Worm (Caenorhabditis elegans) whole organism, L1 larva: ENCODE measurements around the gene alfa-1.

Source experiments
- F16B12.6 ChIP-seq: fragments of 150-350 bp; optimal IDR thresholded peaks from 2 replicates; lab custom pipeline; 2014; ENCODE audit warnings: missing biosample characterization, missing genetic modification characterization
- alr-1 ChIP-seq: fragments of 200-800 bp; sonication (Bioruptor generic); optimal IDR thresholded peaks from 2 replicates; lab custom pipeline; 2018; ENCODE audit warnings: borderline replicate concordance, mild to moderate bottlenecking, missing genetic modification characterization, missing compliant biosample characterization
- aly-2 ChIP-seq: fragments of 150-350 bp; optimal IDR thresholded peaks from 2 replicates; lab custom pipeline; 2014; ENCODE audit warnings: missing biosample characterization, missing genetic modification characterization
- blmp-1 ChIP-seq: fragments of 150-350 bp; optimal IDR thresholded peaks from 2 replicates; lab custom pipeline; 2014; ENCODE audit warnings: missing biosample characterization, missing genetic modification characterization
- ceh-8 ChIP-seq: fragments of 200-800 bp; sonication (Bioruptor generic); optimal IDR thresholded peaks from 2 replicates; lab custom pipeline; 2018; ENCODE audit warnings: mild to moderate bottlenecking, missing genetic modification characterization, moderate library complexity, missing compliant biosample characterization
- ceh-82 ChIP-seq, 3 experiments: fragments of 150-350 bp in 1 of 3; sonication (generic microtip) in 2 of 3; optimal IDR thresholded peaks; 2 replicates each; lab custom pipeline; 2014 to 2017; ENCODE audit warnings: missing biosample characterization in 3 of 3, missing genetic modification characterization in 3 of 3
- ceh-88 ChIP-seq: fragments of 200-800 bp; sonication (Bioruptor generic); IDR thresholded peaks from 2 replicates; pipeline ENCODE4 v1.3.6; 2022; ENCODE audit warnings: missing genetic modification characterization, missing compliant biosample characterization
- dpl-1 ChIP-seq, 3 experiments: fragments of 150-350 bp in 2 of 3; sonication (generic microtip) in 1 of 3; optimal IDR thresholded peaks; 2 replicates each; lab custom pipeline; 2014 to 2017; ENCODE audit warnings: missing biosample characterization in 3 of 3, missing genetic modification characterization in 3 of 3, missing genetic modification reagents in 3 of 3
- dsc-1 ChIP-seq: sonication (generic microtip); optimal IDR thresholded peaks from 2 replicates; lab custom pipeline; 2016; ENCODE audit warnings: mild to moderate bottlenecking, missing genetic modification characterization, missing compliant biosample characterization
- efl-1 ChIP-seq, 4 experiments: fragments of 150-350 bp; optimal IDR thresholded peaks in 3 of 4; peaks in 1 of 4; 1 replicate in 1 of 4; 2 replicates in 3 of 4; lab custom pipeline; 2014; ENCODE audit warnings: missing biosample characterization in 2 of 4, missing genetic modification characterization in 2 of 4, missing genetic modification reagents in 2 of 4
- efl-3 ChIP-seq: fragments of 200-800 bp; sonication (Bioruptor generic); optimal IDR thresholded peaks from 2 replicates; lab custom pipeline; 2018; ENCODE audit warnings: mild to moderate bottlenecking, missing genetic modification characterization, missing compliant biosample characterization
- egl-13 ChIP-seq: sonication (generic microtip); optimal IDR thresholded peaks from 2 replicates; lab custom pipeline; 2016; ENCODE audit warnings: missing genotype, missing genetic modification reagents, missing genetic modification characterization, missing compliant biosample characterization
- ets-5 ChIP-seq: fragments of 200-800 bp; sonication (Bioruptor generic); IDR thresholded peaks from 2 replicates; pipeline ENCODE4 v1.3.6; 2022; ENCODE audit warnings: missing genetic modification characterization, missing compliant biosample characterization
- fkh-4 ChIP-seq: sonication (generic microtip); optimal IDR thresholded peaks from 2 replicates; lab custom pipeline; 2016; ENCODE audit warnings: missing compliant biosample characterization, missing genetic modification characterization, borderline replicate concordance
- fkh-8 ChIP-seq: sonication (generic microtip); optimal IDR thresholded peaks from 2 replicates; lab custom pipeline; 2016; ENCODE audit warnings: mild to moderate bottlenecking, missing genetic modification characterization, missing compliant biosample characterization
- fos-1 ChIP-seq: fragments of 150-350 bp; optimal IDR thresholded peaks from 2 replicates; lab custom pipeline; 2014; ENCODE audit warnings: missing biosample characterization, missing genetic modification characterization
- grh-1 ChIP-seq: fragments of 200-800 bp; sonication (Bioruptor generic); IDR thresholded peaks from 2 replicates; pipeline ENCODE4 v1.3.6; 2022; ENCODE audit warnings: missing genetic modification reagents, missing genetic modification characterization, missing compliant biosample characterization
- hlh-4 ChIP-seq: sonication (generic microtip); optimal IDR thresholded peaks from 2 replicates; lab custom pipeline; 2016; ENCODE audit warnings: mild to moderate bottlenecking, missing genetic modification characterization, missing compliant biosample characterization
- hpl-2 ChIP-seq: fragments of 150-350 bp; optimal IDR thresholded peaks from 2 replicates; lab custom pipeline; 2014; ENCODE audit warnings: missing biosample characterization, missing genetic modification reagents, missing genetic modification characterization
- irx-1 ChIP-seq: sonication (generic microtip); optimal IDR thresholded peaks from 2 replicates; lab custom pipeline; 2016; ENCODE audit warnings: missing genetic modification characterization, missing compliant biosample characterization
- isw-1 ChIP-seq: fragments of 200-800 bp; sonication (Bioruptor generic); IDR thresholded peaks from 2 replicates; pipeline ENCODE4 v1.3.6; 2022; ENCODE audit warnings: missing genetic modification characterization, missing compliant biosample characterization
- jun-1 ChIP-seq: fragments of 150-350 bp; optimal IDR thresholded peaks from 2 replicates; lab custom pipeline; 2014; ENCODE audit warnings: missing biosample characterization, missing genetic modification reagents, missing genetic modification characterization
- lin-13 ChIP-seq: fragments of 150-350 bp; optimal IDR thresholded peaks from 2 replicates; lab custom pipeline; 2014; ENCODE audit warnings: missing biosample characterization, missing genetic modification reagents, missing genetic modification characterization
- lin-15B ChIP-seq: fragments of 150-350 bp; sonication (generic microtip); optimal IDR thresholded peaks from 3 replicates; lab custom pipeline; 2014; ENCODE audit warnings: missing biosample characterization, missing genetic modification characterization
- lin-35 ChIP-seq, 2 experiments: fragments of 150-350 bp; optimal IDR thresholded peaks; 2 replicates each; lab custom pipeline; 2014; ENCODE audit warnings: missing biosample characterization in 2 of 2, missing genetic modification characterization in 2 of 2, missing genetic modification reagents in 2 of 2
- lin-39 ChIP-seq: fragments of 150-350 bp; optimal IDR thresholded peaks from 2 replicates; lab custom pipeline; 2014; ENCODE audit warnings: missing biosample characterization, missing genetic modification reagents, missing genetic modification characterization
- lir-3 ChIP-seq: sonication (generic microtip); optimal IDR thresholded peaks from 2 replicates; lab custom pipeline; 2016; ENCODE audit warnings: mild to moderate bottlenecking, missing genetic modification characterization, moderate library complexity, missing compliant biosample characterization; ENCODE audit not compliant: poor library complexity
- mdl-1 ChIP-seq, 2 experiments: fragments of 150-350 bp; optimal IDR thresholded peaks; 2 replicates each; lab custom pipeline; 2014 to 2017; ENCODE audit warnings: missing biosample characterization in 2 of 2, missing genetic modification characterization in 2 of 2, inconsistent platforms in 1 of 2
- mef-2 ChIP-seq: fragments of 150-350 bp; optimal IDR thresholded peaks from 2 replicates; lab custom pipeline; 2014; ENCODE audit warnings: missing biosample characterization, missing genetic modification characterization
- mep-1 ChIP-seq: fragments of 150-350 bp; optimal IDR thresholded peaks from 2 replicates; lab custom pipeline; 2014; ENCODE audit warnings: missing biosample characterization, missing genetic modification characterization
- nhr-12 ChIP-seq: sonication (generic microtip); optimal IDR thresholded peaks from 2 replicates; lab custom pipeline; 2017; ENCODE audit warnings: missing biosample characterization, missing genetic modification characterization
- nhr-19 ChIP-seq: fragments of 200-800 bp; sonication (Bioruptor generic); conservative IDR thresholded peaks from 2 replicates; pipeline ENCODE4 v1.3.6; 2022; ENCODE audit warnings: missing genetic modification characterization, missing compliant biosample characterization
- nhr-237 ChIP-seq: fragments of 150-350 bp; optimal IDR thresholded peaks from 2 replicates; lab custom pipeline; 2014; ENCODE audit warnings: missing biosample characterization, missing genetic modification characterization
- nhr-76 ChIP-seq: sonication (generic microtip); optimal IDR thresholded peaks from 2 replicates; lab custom pipeline; 2017; ENCODE audit warnings: missing biosample characterization, missing genetic modification characterization
- nhr-84 ChIP-seq: sonication (generic microtip); optimal IDR thresholded peaks from 2 replicates; lab custom pipeline; 2017; ENCODE audit warnings: missing biosample characterization, missing genetic modification characterization
- nhr-85 ChIP-seq: sonication (generic microtip); peaks from one replicate; lab custom pipeline; 2016; ENCODE audit warnings: missing genetic modification characterization, inconsistent platforms, missing compliant biosample characterization
- pqm-1 ChIP-seq: sonication (generic microtip); optimal IDR thresholded peaks from 3 replicates; lab custom pipeline; 2017; ENCODE audit warnings: missing biosample characterization, missing genetic modification characterization
- rnt-1 ChIP-seq: sonication (generic microtip); optimal IDR thresholded peaks from 2 replicates; lab custom pipeline; 2016; ENCODE audit warnings: mild to moderate bottlenecking, missing genetic modification characterization, moderate library complexity, missing compliant biosample characterization
- skn-1 ChIP-seq: fragments of 150-350 bp; optimal IDR thresholded peaks from 2 replicates; lab custom pipeline; 2014; ENCODE audit warnings: missing biosample characterization, missing genetic modification characterization
- snpc-4 ChIP-seq: fragments of 150-350 bp; optimal IDR thresholded peaks from 2 replicates; lab custom pipeline; 2014; ENCODE audit warnings: missing biosample characterization, missing genetic modification characterization
- snu-23 ChIP-seq: sonication (generic microtip); optimal IDR thresholded peaks from 2 replicates; lab custom pipeline; 2016; ENCODE audit warnings: missing genetic modification characterization, missing compliant biosample characterization
- sox-4 ChIP-seq: sonication (generic microtip); optimal IDR thresholded peaks from 2 replicates; lab custom pipeline; 2016; ENCODE audit warnings: missing genetic modification characterization, missing compliant biosample characterization
- sptf-1 ChIP-seq: fragments of 150-350 bp; optimal IDR thresholded peaks from 2 replicates; lab custom pipeline; 2014; ENCODE audit warnings: missing biosample characterization, missing genetic modification characterization
- sup-37 ChIP-seq: fragments of 200-800 bp; sonication (Bioruptor generic); optimal IDR thresholded peaks from 2 replicates; lab custom pipeline; 2018; ENCODE audit warnings: mild to moderate bottlenecking, missing genetic modification characterization, missing compliant biosample characterization
- swsn-7 ChIP-seq: sonication (generic microtip); optimal IDR thresholded peaks from 2 replicates; lab custom pipeline; 2016; ENCODE audit warnings: missing genetic modification characterization, missing compliant biosample characterization
- tbx-2 ChIP-seq: sonication (generic microtip); optimal IDR thresholded peaks from 2 replicates; lab custom pipeline; 2016; ENCODE audit warnings: missing genetic modification characterization, missing compliant biosample characterization
- tlp-1 ChIP-seq: fragments of 150-350 bp; optimal IDR thresholded peaks from 2 replicates; lab custom pipeline; 2014; ENCODE audit warnings: missing biosample characterization, missing genetic modification characterization
- unc-30 ChIP-seq: sonication (generic microtip); optimal IDR thresholded peaks from 2 replicates; lab custom pipeline; 2017; ENCODE audit warnings: missing biosample characterization, missing genetic modification characterization
- unc-62 ChIP-seq: fragments of 150-350 bp; optimal IDR thresholded peaks from 2 replicates; lab custom pipeline; 2014; ENCODE audit warnings: missing biosample characterization, missing genetic modification reagents, missing genetic modification characterization
- unc-98 ChIP-seq: fragments of 200-800 bp; sonication (Bioruptor generic); IDR thresholded peaks from 2 replicates; pipeline ENCODE4 v1.3.6; 2022; ENCODE audit warnings: missing genetic modification characterization, missing compliant biosample characterization
- vab-15 ChIP-seq: sonication (generic microtip); optimal IDR thresholded peaks from 2 replicates; lab custom pipeline; 2017; ENCODE audit warnings: missing genotype, mild to moderate bottlenecking, missing genetic modification characterization, missing compliant biosample characterization
- zag-1 ChIP-seq: fragments of 150-350 bp; optimal IDR thresholded peaks from 2 replicates; lab custom pipeline; 2014; ENCODE audit warnings: missing biosample characterization, missing genetic modification characterization
- ztf-11 ChIP-seq, 2 experiments: sonication (generic microtip); optimal IDR thresholded peaks; 2 replicates each; lab custom pipeline; 2016 to 2017; ENCODE audit warnings: missing genetic modification characterization in 2 of 2, missing biosample characterization in 1 of 2, missing compliant biosample characterization in 1 of 2

Gene alfa-1

ce11 chrII:7642016-7642653 is 20.2 kb downstream of the alfa-1 start (continued):
- TF ChIP-seq grh-1 (no peak), vab-15 (tag; lab: Kevin White, UChicago) (no peak), hpl-2 (GFP tag; lab: Kevin White, UChicago) (no peak), ceh-88 (GFP tag; lab: Robert Waterston, UW) (no peak; the same call in 1 of the 2 replicates), lin-35 (GFP tag; optimal IDR thresholded peaks at IDR 0.05; lab: Kevin White, UChicago) (peak in 1 of 2 experiments; percentile 47), tbx-2 (tag; lab: Kevin White, UChicago) (peak; percentile 74), lin-15B (tag; lab: Kevin White, UChicago) (no peak), dpl-1 (GFP tag; optimal IDR thresholded peaks at IDR 0.05; lab: Kevin White, UChicago) (peak in 1 of 3 experiments; percentile 10), sox-4 (tag; lab: Kevin White, UChicago) (no peak), aly-2 (no peak), fkh-4 (peak; percentile 18), pqm-1 (tag; lab: Kevin White, UChicago) (no peak), swsn-7 (tag; lab: Kevin White, UChicago) (peak; percentile 77), nhr-12 (tag; lab: Kevin White, UChicago) (no peak), mdl-1 (tag; optimal IDR thresholded peaks at IDR 0.05; lab: Kevin White, UChicago) (peak in 1 of 2 experiments; percentile 56), sptf-1 (tag; lab: Kevin White, UChicago) (no peak), lin-39 (tag; lab: Kevin White, UChicago) (peak; percentile 35), ets-5 (GFP tag; lab: Robert Waterston, UW) (no peak), ceh-8 (GFP tag; lab: Kevin White, UChicago) (peak; percentile 16), lin-13 (GFP tag; lab: Kevin White, UChicago) (no peak), unc-30 (tag; lab: Kevin White, UChicago) (no peak), mef-2 (tag; lab: Kevin White, UChicago) (peak; percentile 8), ztf-11 (tag; optimal IDR thresholded peaks at IDR 0.05; lab: Kevin White, UChicago) (peak in 1 of 2 experiments; percentile 36), mep-1 (tag; lab: Kevin White, UChicago) (peak; percentile 57), sup-37 (GFP tag; lab: Kevin White, UChicago) (no peak), F16B12.6 (tag; lab: Kevin White, UChicago) (no peak), irx-1 (tag; lab: Kevin White, UChicago) (peak; percentile 29), blmp-1 (no peak), tlp-1 (tag; lab: Kevin White, UChicago) (no peak), skn-1 (tag; lab: Kevin White, UChicago) (no peak), rnt-1 (peak; percentile 70), fos-1 (tag; lab: Kevin White, UChicago) (no peak), lir-3 (tag; lab: Kevin White, UChicago) (no peak), snu-23 (GFP tag; lab: Kevin White, UChicago) (peak; percentile 80), nhr-19 (peak; percentile 70), alr-1 (tag; lab: Kevin White, UChicago) (no peak), efl-3 (GFP tag; lab: Kevin White, UChicago) (no peak), nhr-237 (tag; lab: Kevin White, UChicago) (no peak), zag-1 (peak; percentile 64), ceh-82 (tag; optimal IDR thresholded peaks at IDR 0.05; lab: Kevin White, UChicago) (peak; percentile 34 to 77 (median 48)), efl-1 (optimal IDR thresholded peaks at IDR 0.05; lab: Kevin White, UChicago) (peak; percentile 38 to 42), efl-1 (GFP tag; optimal IDR thresholded peaks at IDR 0.05 in 1 of 2; lab: Kevin White, UChicago) (peak in 1 of 2 experiments; percentile 39), unc-62 (no peak), unc-98 (GFP tag; lab: Robert Waterston, UW) (no peak), nhr-76 (tag; lab: Kevin White, UChicago) (no peak), hlh-4 (no peak), dsc-1 (tag; lab: Kevin White, UChicago) (peak; percentile 67), egl-13 (tag; lab: Kevin White, UChicago) (peak; percentile 78), isw-1 (GFP tag; lab: Robert Waterston, UW) (peak; percentile 57), snpc-4 (tag; lab: Kevin White, UChicago) (no peak), fkh-8 (tag; lab: Kevin White, UChicago) (peak; percentile 57), nhr-84 (tag; lab: Kevin White, UChicago) (no peak), nhr-85 (tag; lab: Kevin White, UChicago) (no peak), jun-1 (tag; lab: Kevin White, UChicago) (peak; percentile 31)
